Worm (Caenorhabditis elegans): ENCODE data around the gene srh-169.

DNA sequence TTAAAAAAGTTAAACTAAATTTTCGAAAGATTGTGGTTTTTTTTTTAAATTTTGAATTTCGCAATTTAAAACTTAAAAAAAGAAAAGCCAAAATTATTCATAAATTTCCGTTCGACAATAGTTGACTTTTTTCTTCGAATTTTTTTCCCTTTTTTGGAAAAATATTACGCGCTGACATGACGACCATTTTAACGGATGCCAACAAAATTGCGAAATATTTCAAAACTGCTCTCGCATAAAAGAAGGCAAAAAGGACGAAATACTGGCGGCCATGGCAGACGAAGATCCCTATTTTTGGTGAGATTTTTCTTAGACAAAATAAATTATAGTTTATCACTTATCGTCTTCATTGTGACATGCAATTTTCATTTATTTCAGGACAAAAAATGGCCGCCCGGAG lies 9.1 kb upstream of the srh-169 start:
- TF ChIP-seq nhr-25 (tag; optimal IDR thresholded peaks at IDR 0.05) (no peak), nhr-11 (tag; optimal IDR thresholded peaks at IDR 0.05) (no peak), nhr-23 (tag; optimal IDR thresholded peaks at IDR 0.05) (no peak), sea-2 (GFP tag; optimal IDR thresholded peaks at IDR 0.05) (no peak), nhr-76 (tag; optimal IDR thresholded peaks at IDR 0.05) (no peak), zag-1 (tag; optimal IDR thresholded peaks at IDR 0.05) (no peak), ztf-11 (tag; optimal IDR thresholded peaks at IDR 0.05) (no peak), ceh-82 (tag; optimal IDR thresholded peaks at IDR 0.05) (no peak), elt-3 (tag; optimal IDR thresholded peaks at IDR 0.05) (no peak), ama-1 (optimal IDR thresholded peaks at IDR 0.05) (no peak), nhr-67 (tag; optimal IDR thresholded peaks at IDR 0.05) (no peak), tbx-2 (tag; optimal IDR thresholded peaks at IDR 0.05) (no peak), unc-39 (tag; optimal IDR thresholded peaks at IDR 0.05) (no peak), ceh-16 (tag; optimal IDR thresholded peaks at IDR 0.05) (no peak)

Measured in whole organism, L3 larva.